Fruit fly (Drosophila melanogaster) whole organism, embryonic: ENCODE data around the gene Zip88E.

ENCODE experiments used
- Asciz ChIP-seq: fragments of 200-800 bp; sonication (Bioruptor generic); optimal IDR thresholded peaks from 2 replicates; lab custom pipeline; 2017; ENCODE audit warnings: missing biosample characterization, mild to moderate bottlenecking, missing genetic modification characterization, missing genetic modification reagents
- Atf3 ChIP-seq: fragments of 200-800 bp; sonication (Bioruptor generic); optimal IDR thresholded peaks from 3 replicates; lab custom pipeline; 2016; ENCODE audit warnings: missing biosample characterization, missing genetic modification characterization
- CG10209 ChIP-seq: fragments of 200-800 bp; sonication (Bioruptor generic); optimal IDR thresholded peaks from 3 replicates; lab custom pipeline; 2017; ENCODE audit warnings: missing biosample characterization, mild to moderate bottlenecking, missing genetic modification characterization, missing genetic modification reagents
- CG10462 ChIP-seq: fragments of 200-800 bp; sonication (Bioruptor generic); optimal IDR thresholded peaks from 2 replicates; lab custom pipeline; 2016; ENCODE audit warnings: missing biosample characterization, missing genetic modification characterization
- CG10565 ChIP-seq: fragments of 200-800 bp; sonication (Bioruptor generic); optimal IDR thresholded peaks from 3 replicates; lab custom pipeline; 2016; ENCODE audit warnings: missing biosample characterization, mild to moderate bottlenecking, missing genetic modification characterization
- CG12104 ChIP-seq: fragments of 200-800 bp; sonication (Bioruptor generic); optimal IDR thresholded peaks from 3 replicates; lab custom pipeline; 2016; ENCODE audit warnings: missing biosample characterization, missing genetic modification characterization
- CG14014 ChIP-seq: fragments of 200-800 bp; sonication (Bioruptor generic); IDR thresholded peaks from 2 replicates; pipeline ENCODE4 v1.3.6; 2022; ENCODE audit warnings: missing biosample characterization, missing genetic modification characterization
- CG14667 ChIP-seq: fragments of 200-800 bp; sonication (Bioruptor generic); IDR thresholded peaks from 2 replicates; pipeline ENCODE4 v1.3.6; 2022; ENCODE audit warnings: missing biosample characterization, missing genetic modification characterization
- CG16813 ChIP-seq: fragments of 200-800 bp; sonication (Bioruptor generic); IDR thresholded peaks from 3 replicates; pipeline ENCODE4 v1.3.6; 2022; ENCODE audit warnings: missing biosample characterization, missing genetic modification characterization; ENCODE audit not compliant: partially characterized antibody
- CG17186 ChIP-seq: fragments of 200-800 bp; sonication (Bioruptor generic); optimal IDR thresholded peaks from 3 replicates; lab custom pipeline; 2017; ENCODE audit warnings: missing biosample characterization, missing genetic modification reagents, missing genetic modification characterization
- CG17359 ChIP-seq: fragments of 200-800 bp; sonication (Bioruptor generic); optimal IDR thresholded peaks from 3 replicates; lab custom pipeline; 2018; ENCODE audit warnings: missing biosample characterization, mild to moderate bottlenecking, missing genetic modification characterization, moderate library complexity
- CG17612 ChIP-seq: fragments of 200-800 bp; sonication (Bioruptor generic); IDR thresholded peaks from 2 replicates; pipeline ENCODE4 v1.3.6; 2022; ENCODE audit warnings: missing biosample characterization, missing genetic modification characterization
- CG32767 ChIP-seq: fragments of 200-800 bp; sonication (Bioruptor generic); IDR thresholded peaks from 2 replicates; pipeline ENCODE4 v1.3.6; 2022; ENCODE audit warnings: missing biosample characterization, missing genetic modification characterization
- CG5245 ChIP-seq: fragments of 200-800 bp; sonication (Bioruptor generic); optimal IDR thresholded peaks from 3 replicates; lab custom pipeline; 2016; ENCODE audit warnings: missing biosample characterization, missing genetic modification characterization
- CG5953 ChIP-seq: fragments of 200-800 bp; sonication (Bioruptor generic); IDR thresholded peaks from 2 replicates; pipeline ENCODE4 v1.3.6; 2022; ENCODE audit warnings: missing biosample characterization, missing genetic modification characterization
- CG6654 ChIP-seq: fragments of 200-800 bp; sonication (Bioruptor generic); optimal IDR thresholded peaks from 2 replicates; lab custom pipeline; 2017; ENCODE audit warnings: missing biosample characterization, mild to moderate bottlenecking, missing genetic modification characterization
- CG6813 ChIP-seq: fragments of 200-800 bp; sonication (Bioruptor generic); optimal IDR thresholded peaks from 2 replicates; lab custom pipeline; 2017; ENCODE audit warnings: missing biosample characterization, missing genetic modification characterization, mild to moderate bottlenecking, moderate library complexity, missing genetic modification reagents
- Dad ChIP-seq: fragments of 200-800 bp; sonication (Bioruptor generic); optimal IDR thresholded peaks from 3 replicates; lab custom pipeline; 2016; ENCODE audit warnings: missing biosample characterization, missing genetic modification characterization
- Dbx ChIP-seq: fragments of 200-800 bp; sonication (Bioruptor generic); IDR thresholded peaks from 3 replicates; pipeline ENCODE4 v1.3.6; 2022; ENCODE audit warnings: missing biosample characterization, missing genetic modification characterization
- GATAe ChIP-seq: fragments of 200-800 bp; sonication (Bioruptor generic); conservative IDR thresholded peaks from 2 replicates; pipeline ENCODE4 v1.3.6; 2022; ENCODE audit warnings: missing biosample characterization, missing genetic modification characterization
- Gsc ChIP-seq: fragments of 200-800 bp; sonication (Bioruptor generic); IDR thresholded peaks from 2 replicates; pipeline ENCODE4 v1.3.6; 2022; ENCODE audit warnings: missing biosample characterization, missing genetic modification characterization
- Gug ChIP-seq: fragments of 200-800 bp; sonication (Bioruptor generic); IDR thresholded peaks from 4 replicates; pipeline ENCODE4 v1.3.6; 2022; ENCODE audit warnings: missing biosample characterization, missing genetic modification characterization
- HLHmδ ChIP-seq: fragments of 200-800 bp; sonication (Bioruptor generic); optimal IDR thresholded peaks from 2 replicates; lab custom pipeline; 2018; ENCODE audit warnings: missing biosample characterization, mild to moderate bottlenecking, missing genetic modification characterization, moderate library complexity
- Hand ChIP-seq: fragments of 200-800 bp; sonication (Bioruptor generic); optimal IDR thresholded peaks from 2 replicates; lab custom pipeline; 2017; ENCODE audit warnings: mild to moderate bottlenecking, missing biosample characterization, missing genetic modification reagents, missing genetic modification characterization
- Hr39 ChIP-seq: fragments of >200 bp; optimal IDR thresholded peaks from 2 replicates; lab custom pipeline; 2017
- Hr78 ChIP-seq, 2 experiments: fragments of 200-800 bp in 1 of 2; fragments of >200 bp in 1 of 2; sonication (Bioruptor generic) in 1 of 2; optimal IDR thresholded peaks; 2 replicates each; lab custom pipeline; 2017 to 2019; ENCODE audit warnings: missing biosample characterization in 2 of 2, missing genetic modification characterization in 2 of 2, mild to moderate bottlenecking in 1 of 2, moderate library complexity in 1 of 2
- Meics ChIP-seq: fragments of 200-800 bp; sonication (Bioruptor generic); optimal IDR thresholded peaks from 2 replicates; lab custom pipeline; 2017; ENCODE audit warnings: missing biosample characterization, mild to moderate bottlenecking, missing genetic modification characterization
- Oaz ChIP-seq: fragments of 200-800 bp; sonication (Bioruptor generic); IDR thresholded peaks from 2 replicates; pipeline ENCODE4 v1.3.6; 2022; ENCODE audit warnings: missing biosample characterization, missing genetic modification characterization
- ab ChIP-seq: fragments of 200-800 bp; sonication (Bioruptor generic); optimal IDR thresholded peaks from 2 replicates; lab custom pipeline; 2016; ENCODE audit warnings: missing biosample characterization, missing genetic modification characterization
- ap ChIP-seq: fragments of 200-800 bp; sonication (Bioruptor generic); IDR thresholded peaks from 2 replicates; pipeline ENCODE4 v1.3.6; 2022; ENCODE audit warnings: missing biosample characterization, missing genetic modification characterization
- bcd ChIP-seq: fragments of 200-800 bp; sonication (Bioruptor generic); optimal IDR thresholded peaks from 2 replicates; lab custom pipeline; 2017; ENCODE audit warnings: missing biosample characterization, mild to moderate bottlenecking, missing genetic modification characterization
- bsh ChIP-seq, 2 experiments: fragments of 200-800 bp; sonication (Bioruptor generic); optimal IDR thresholded peaks; 2 replicates each; lab custom pipeline; 2017 to 2018; ENCODE audit warnings: mild to moderate bottlenecking in 2 of 2, missing biosample characterization in 2 of 2, missing genetic modification characterization in 2 of 2, moderate library complexity in 1 of 2
- btn ChIP-seq: fragments of 200-800 bp; sonication (Bioruptor generic); optimal IDR thresholded peaks from 2 replicates; lab custom pipeline; 2016; ENCODE audit warnings: missing biosample characterization, missing genetic modification characterization
- cad ChIP-seq: fragments of >200 bp; optimal IDR thresholded peaks from 2 replicates; lab custom pipeline; 2017; ENCODE audit warnings: missing biosample characterization, missing genetic modification characterization
- chif ChIP-seq, 2 experiments: fragments of 200-800 bp; sonication (Bioruptor generic); optimal IDR thresholded peaks; 3 replicates each; lab custom pipeline; 2016; ENCODE audit warnings: missing biosample characterization in 2 of 2, missing genetic modification characterization in 2 of 2
- dimm ChIP-seq: fragments of 200-800 bp; sonication (Bioruptor generic); IDR thresholded peaks from 2 replicates; pipeline ENCODE4 v1.3.6; 2022; ENCODE audit warnings: missing biosample characterization, missing genetic modification characterization
- ewg ChIP-seq: fragments of 200-800 bp; sonication (Bioruptor generic); optimal IDR thresholded peaks from 3 replicates; lab custom pipeline; 2017; ENCODE audit warnings: mild to moderate bottlenecking, missing biosample characterization, missing genetic modification reagents, missing genetic modification characterization
- fd3F ChIP-seq: fragments of 200-800 bp; sonication (Bioruptor generic); optimal IDR thresholded peaks from 2 replicates; lab custom pipeline; 2018; ENCODE audit warnings: missing biosample characterization, mild to moderate bottlenecking, missing genetic modification characterization, moderate library complexity
- fru ChIP-seq: fragments of >200 bp; optimal IDR thresholded peaks from 2 replicates; lab custom pipeline; 2017
- gsb-n ChIP-seq: fragments of 200-800 bp; sonication (Bioruptor generic); optimal IDR thresholded peaks from 3 replicates; lab custom pipeline; 2018; ENCODE audit warnings: missing biosample characterization, mild to moderate bottlenecking, missing genetic modification characterization
- hkb ChIP-seq, 2 experiments: fragments of 200-800 bp in 1 of 2; fragments of >200 bp in 1 of 2; sonication (Bioruptor generic) in 1 of 2; IDR thresholded peaks in 1 of 2; optimal IDR thresholded peaks in 1 of 2; 2 replicates each; pipeline versions ENCODE4 v1.3.6 to Lab custom; 2017 to 2022; ENCODE audit warnings: missing biosample characterization in 1 of 2, missing genetic modification characterization in 1 of 2
- insv ChIP-seq, 2 experiments: fragments of 200-800 bp; sonication (Bioruptor generic); optimal IDR thresholded peaks; 3 replicates each; lab custom pipeline; 2016 to 2018; ENCODE audit warnings: missing biosample characterization in 2 of 2, missing genetic modification characterization in 2 of 2
- jing ChIP-seq: fragments of 200-800 bp; sonication (Bioruptor generic); optimal IDR thresholded peaks from 2 replicates; lab custom pipeline; 2018; ENCODE audit warnings: missing biosample characterization, mild to moderate bottlenecking, missing genetic modification characterization
- kni ChIP-seq: fragments of 200-800 bp; sonication (Bioruptor generic); optimal IDR thresholded peaks from 3 replicates; lab custom pipeline; 2017; ENCODE audit warnings: mild to moderate bottlenecking, missing biosample characterization, missing genetic modification reagents, missing genetic modification characterization
- p53 ChIP-seq: fragments of 200-800 bp; sonication (Bioruptor generic); optimal IDR thresholded peaks from 2 replicates; lab custom pipeline; 2016; ENCODE audit warnings: missing biosample characterization, missing genetic modification characterization
- peb ChIP-seq: fragments of 200-800 bp; sonication (Bioruptor generic); IDR thresholded peaks from 2 replicates; pipeline ENCODE4 v1.3.6; 2022; ENCODE audit warnings: missing biosample characterization, missing genetic modification characterization
- ro ChIP-seq: fragments of 200-800 bp; sonication (Bioruptor generic); IDR thresholded peaks from 2 replicates; pipeline ENCODE4 v1.3.6; 2022; ENCODE audit warnings: missing biosample characterization, missing genetic modification characterization
- sug ChIP-seq: fragments of 200-800 bp; optimal IDR thresholded peaks from 2 replicates; lab custom pipeline; 2019; ENCODE audit warnings: missing biosample characterization, mild to moderate bottlenecking, missing genetic modification characterization, moderate library complexity
- tio ChIP-seq: fragments of 200-800 bp; sonication (Bioruptor generic); optimal IDR thresholded peaks from 2 replicates; lab custom pipeline; 2017; ENCODE audit warnings: missing biosample characterization, missing genetic modification characterization, inconsistent platforms
- ttk ChIP-seq: fragments of 200-800 bp; sonication (Bioruptor generic); IDR thresholded peaks from 2 replicates; pipeline ENCODE4 v2.1.2; 2022; ENCODE audit warnings: missing biosample characterization, missing genetic modification characterization
- unc-4 ChIP-seq: fragments of 200-800 bp; sonication (Bioruptor generic); IDR thresholded peaks from 2 replicates; pipeline ENCODE4 v1.3.6; 2022; ENCODE audit warnings: missing biosample characterization, missing genetic modification characterization; ENCODE audit not compliant: partially characterized antibody
- yki ChIP-seq: fragments of >200 bp; optimal IDR thresholded peaks from 3 replicates; lab custom pipeline; 2018

Gene Zip88E

dm6 chr3R:15290642-15291118, 22.2 kb downstream of the Zip88E start, which contains the start of gene CG45218 (continued):
- TF ChIP-seq Gsc (GFP tag; lab: Robert Waterston, UW) (no peak), CG17186 (GFP tag; lab: Kevin White, UChicago) (no peak), kni (GFP tag; lab: Kevin White, UChicago) (no peak), CG6654 (GFP tag; lab: Kevin White, UChicago) (no peak), CG17359 (tag; lab: Kevin White, UChicago) (no peak), peb (GFP tag; lab: Robert Waterston, UW) (no peak), Hr39 (lab: Kevin White, UChicago) (no peak), bsh (GFP tag; optimal IDR thresholded peaks at IDR 0.05; lab: Kevin White, UChicago) (no peak), CG16813 (GFP tag; lab: Robert Waterston, UW) (no peak), dimm (no peak), chif (GFP tag; optimal IDR thresholded peaks at IDR 0.05; lab: Kevin White, UChicago) (no peak), ab (GFP tag; lab: Kevin White, UChicago) (no peak), CG32767 (no peak), Oaz (GFP tag; lab: Robert Waterston, UW) (no peak), p53 (GFP tag; lab: Kevin White, UChicago) (no peak), CG14667 (GFP tag; lab: Robert Waterston, UW) (no peak), CG6813 (no peak), sug (tag; lab: Kevin White, UChicago) (peak; percentile 4), CG14014 (no peak), CG17612 (no peak), tio (GFP tag; lab: Kevin White, UChicago) (no peak), HLHmδ (peak; percentile 53), CG5245 (no peak), Asciz (no peak), Hand (GFP tag; lab: Kevin White, UChicago) (no peak), fru (lab: Kevin White, UChicago) (no peak), ttk (no peak), Gug (GFP tag; lab: Robert Waterston, UW) (no peak), CG5953 (GFP tag; lab: Robert Waterston, UW) (no peak), ewg (GFP tag; lab: Kevin White, UChicago) (peak; percentile 28), Dbx (GFP tag; lab: Robert Waterston, UW) (no peak), ro (GFP tag; lab: Robert Waterston, UW) (no peak), Dad (no peak), unc-4 (GFP tag; lab: Robert Waterston, UW) (no peak), gsb-n (tag; lab: Kevin White, UChicago) (no peak), bcd (GFP tag; lab: Kevin White, UChicago) (no peak), CG10565 (GFP tag; lab: Kevin White, UChicago) (no peak), jing (GFP tag; lab: Kevin White, UChicago) (no peak), GATAe (GFP tag; lab: Robert Waterston, UW) (no peak), CG12104 (GFP tag; lab: Kevin White, UChicago) (no peak), ap (GFP tag; lab: Robert Waterston, UW) (no peak), btn (GFP tag; lab: Kevin White, UChicago) (no peak), CG10209 (GFP tag; lab: Kevin White, UChicago) (no peak), CG10462 (GFP tag; lab: Kevin White, UChicago) (no peak), Meics (GFP tag; lab: Kevin White, UChicago) (no peak), fd3F (GFP tag; lab: Kevin White, UChicago) (no peak), cad (GFP tag; lab: Kevin White, UChicago) (no peak), yki (lab: Kevin White, UChicago) (no peak), Hr78 (GFP tag; optimal IDR thresholded peaks at IDR 0.05; lab: Kevin White, UChicago) (no peak), hkb (optimal IDR thresholded peaks at IDR 0.05; lab: Kevin White, UChicago) (no peak), hkb (GFP tag; IDR thresholded peaks at IDR 0.05; lab: Robert Waterston, UW) (no peak), insv (GFP tag; optimal IDR thresholded peaks at IDR 0.05; lab: Kevin White, UChicago) (peak in 1 of 2 experiments; percentile 24), Atf3 (no peak)
